Fruit fly (Drosophila melanogaster) whole organism, wandering third instar larva: Measurements from ENCODE around the gene CG32260.

ENCODE experiments used
- Abd-B ChIP-seq: fragments of >200 bp; optimal IDR thresholded peaks from 2 replicates; lab custom pipeline; 2017; ENCODE audit warnings: missing biosample characterization, missing genetic modification characterization
- CG32264 ChIP-seq: fragments of 200-800 bp; sonication (Bioruptor generic); optimal IDR thresholded peaks from 2 replicates; lab custom pipeline; 2016; ENCODE audit warnings: missing biosample characterization, missing genetic modification characterization
- CG9705 ChIP-seq: fragments of 200-800 bp; sonication (Bioruptor generic); optimal IDR thresholded peaks from 2 replicates; lab custom pipeline; 2018; ENCODE audit warnings: missing biosample characterization, mild to moderate bottlenecking, missing genetic modification characterization
- CrebA ChIP-seq: fragments of 200-800 bp; sonication (Bioruptor generic); optimal IDR thresholded peaks from 2 replicates; lab custom pipeline; 2016; ENCODE audit warnings: missing biosample characterization, mild to moderate bottlenecking, missing genetic modification characterization, borderline replicate concordance
- Dfd ChIP-seq: fragments of >200 bp; optimal IDR thresholded peaks from 2 replicates; lab custom pipeline; 2017; ENCODE audit warnings: missing biosample characterization, missing genetic modification characterization
- Dif ChIP-seq: fragments of 200-275, 200-300 bp; sonication (Bioruptor generic); optimal IDR thresholded peaks from 2 replicates; lab custom pipeline; 2018; ENCODE audit warnings: missing biosample characterization, missing genetic modification characterization; ENCODE audit not compliant: partially characterized antibody
- GATAd ChIP-seq: sonication (Bioruptor generic); optimal IDR thresholded peaks from 2 replicates; lab custom pipeline; 2016; ENCODE audit warnings: missing biosample characterization, missing genetic modification characterization
- HLH106 ChIP-seq: fragments of 200-800 bp; optimal IDR thresholded peaks from 3 replicates; lab custom pipeline; 2019; ENCODE audit warnings: missing biosample characterization, mild to moderate bottlenecking, missing genetic modification characterization, moderate library complexity
- Hnf4 ChIP-seq: fragments of 200-800 bp; sonication (Bioruptor generic); optimal IDR thresholded peaks from 2 replicates; lab custom pipeline; 2016; ENCODE audit warnings: missing biosample characterization, mild to moderate bottlenecking, missing genetic modification characterization
- Hr78 ChIP-seq: fragments of >200 bp; optimal IDR thresholded peaks from 2 replicates; lab custom pipeline; 2017; ENCODE audit warnings: missing biosample characterization, missing genetic modification characterization
- Hr83 ChIP-seq: fragments of 200-300 bp; sonication (Bioruptor generic); optimal IDR thresholded peaks from 2 replicates; lab custom pipeline; 2016; ENCODE audit warnings: missing biosample characterization, mild to moderate bottlenecking, missing genetic modification characterization, moderate library complexity; ENCODE audit not compliant: poor library complexity, severe bottlenecking
- Jra ChIP-seq: sonication (Bioruptor generic); optimal IDR thresholded peaks from 2 replicates; lab custom pipeline; 2016; ENCODE audit warnings: missing biosample characterization, missing genetic modification characterization
- Mio ChIP-seq: sonication (Bioruptor generic); optimal IDR thresholded peaks from 2 replicates; lab custom pipeline; 2016; ENCODE audit warnings: missing biosample characterization, missing genetic modification characterization
- Myc ChIP-seq: fragments of >200 bp; optimal IDR thresholded peaks from 2 replicates; lab custom pipeline; 2017
- N ChIP-seq: fragments of >200 bp; optimal IDR thresholded peaks from 2 replicates; lab custom pipeline; 2018; ENCODE audit warnings: missing biosample characterization, missing external identifiers, missing genetic modification characterization
- OdsH ChIP-seq: fragments of 200-800 bp; sonication (Bioruptor generic); optimal IDR thresholded peaks from 2 replicates; lab custom pipeline; 2016; ENCODE audit warnings: missing biosample characterization, mild to moderate bottlenecking, missing genetic modification characterization
- Rel ChIP-seq, 2 experiments: fragments of 200-800 bp; sonication (Bioruptor generic) in 1 of 2; optimal IDR thresholded peaks; 2 replicates in 1 of 2; 3 replicates in 1 of 2; lab custom pipeline; 2016 to 2019; ENCODE audit warnings: mild to moderate bottlenecking in 2 of 2, missing biosample characterization in 2 of 2, missing genetic modification characterization in 2 of 2, moderate library complexity in 1 of 2
- Sp1 ChIP-seq: fragments of 200-800 bp; sonication (Bioruptor generic); optimal IDR thresholded peaks from 3 replicates; lab custom pipeline; 2019; ENCODE audit warnings: missing biosample characterization, mild to moderate bottlenecking, missing genetic modification characterization, moderate library complexity
- Vsx2 ChIP-seq: fragments of 200-300, 225-300 bp; sonication (Bioruptor generic); optimal IDR thresholded peaks from 2 replicates; lab custom pipeline; 2018; ENCODE audit warnings: missing biosample characterization, missing genetic modification characterization; ENCODE audit not compliant: partially characterized antibody
- br ChIP-seq: fragments of 200-800 bp; sonication (Bioruptor generic); optimal IDR thresholded peaks from 2 replicates; lab custom pipeline; 2016; ENCODE audit warnings: missing biosample characterization, missing genetic modification characterization
- brk ChIP-seq: fragments of 200-800 bp; sonication (Bioruptor generic); optimal IDR thresholded peaks from 2 replicates; lab custom pipeline; 2016; ENCODE audit warnings: missing biosample characterization, mild to moderate bottlenecking, missing genetic modification characterization
- dl ChIP-seq, 2 experiments: fragments of 175-275, 200-275 bp in 1 of 2; fragments of 200-275 bp in 1 of 2; sonication (Bioruptor generic); optimal IDR thresholded peaks; lab custom pipeline; 2018; ENCODE audit warnings: mild to moderate bottlenecking in 2 of 2, missing biosample characterization in 2 of 2, missing genetic modification characterization in 2 of 2, moderate library complexity in 2 of 2; ENCODE audit not compliant: partially characterized antibody in 2 of 2, insufficient read depth in 1 of 2
- dmrt93B ChIP-seq: fragments of 200-800 bp; sonication (Bioruptor generic); optimal IDR thresholded peaks from 2 replicates; lab custom pipeline; 2018; ENCODE audit warnings: missing biosample characterization, mild to moderate bottlenecking, missing genetic modification characterization
- dsf ChIP-seq: sonication (Bioruptor generic); optimal IDR thresholded peaks from 2 replicates; lab custom pipeline; 2016; ENCODE audit warnings: missing biosample characterization, missing genetic modification characterization, borderline replicate concordance
- ey ChIP-seq: fragments of 200-800 bp; sonication (Bioruptor generic); optimal IDR thresholded peaks from 2 replicates; lab custom pipeline; 2016; ENCODE audit warnings: missing biosample characterization, missing genetic modification characterization
- foxo ChIP-seq, 2 experiments: fragments of 200-800 bp; sonication (Bioruptor generic); optimal IDR thresholded peaks; 2 replicates in 1 of 2; 3 replicates in 1 of 2; lab custom pipeline; 2016 to 2017; ENCODE audit warnings: missing biosample characterization in 2 of 2, missing genetic modification characterization in 2 of 2
- fru ChIP-seq: fragments of 200-800 bp; sonication (Bioruptor generic); optimal IDR thresholded peaks from 3 replicates; lab custom pipeline; 2016; ENCODE audit warnings: missing biosample characterization, mild to moderate bottlenecking, missing genetic modification characterization
- h ChIP-seq: fragments of 200-800 bp; sonication (Bioruptor generic); optimal IDR thresholded peaks from 3 replicates; lab custom pipeline; 2016; ENCODE audit warnings: missing biosample characterization, mild to moderate bottlenecking, missing genetic modification characterization
- jim ChIP-seq: fragments of 175-275, 200-325 bp; sonication (Bioruptor generic); optimal IDR thresholded peaks from 2 replicates; lab custom pipeline; 2016; ENCODE audit warnings: missing biosample characterization, mild to moderate bottlenecking, missing genetic modification characterization
- lola ChIP-seq: fragments of >200 bp; optimal IDR thresholded peaks from 2 replicates; lab custom pipeline; 2017; ENCODE audit warnings: missing biosample characterization, missing genetic modification characterization
- pan ChIP-seq: fragments of >200 bp; optimal IDR thresholded peaks from 2 replicates; lab custom pipeline; 2017
- psq ChIP-seq: fragments of 200-800 bp; sonication (Bioruptor generic); optimal IDR thresholded peaks from 3 replicates; lab custom pipeline; 2017; ENCODE audit warnings: missing biosample characterization, mild to moderate bottlenecking, missing genetic modification characterization, moderate library complexity
- rgr ChIP-seq: fragments of 200-800 bp; sonication (Bioruptor generic); optimal IDR thresholded peaks from 3 replicates; lab custom pipeline; 2016; ENCODE audit warnings: missing biosample characterization, mild to moderate bottlenecking, missing genetic modification characterization
- sage ChIP-seq: fragments of 200-800 bp; sonication (Bioruptor generic); optimal IDR thresholded peaks from 2 replicates; lab custom pipeline; 2016; ENCODE audit warnings: missing biosample characterization, mild to moderate bottlenecking, missing genetic modification characterization
- sv ChIP-seq: fragments of 200-800 bp; sonication (Bioruptor generic); optimal IDR thresholded peaks from 3 replicates; lab custom pipeline; 2016; ENCODE audit warnings: missing biosample characterization, missing genetic modification characterization
- tai ChIP-seq: sonication (Bioruptor generic); optimal IDR thresholded peaks from 2 replicates; lab custom pipeline; 2016; ENCODE audit warnings: missing biosample characterization, missing genetic modification characterization
- usp ChIP-seq: fragments of >200 bp; optimal IDR thresholded peaks from 2 replicates; lab custom pipeline; 2017; ENCODE audit warnings: missing biosample characterization, missing genetic modification characterization
- woc ChIP-seq: sonication (Bioruptor generic); optimal IDR thresholded peaks from 2 replicates; lab custom pipeline; 2016; ENCODE audit warnings: missing biosample characterization, mild to moderate bottlenecking, missing genetic modification characterization

Gene CG32260

dm6 chr3L:4145229-4145628 lies 3.1 kb downstream of the CG32260 start:
- TF ChIP-seq Rel (GFP tag; optimal IDR thresholded peaks at IDR 0.05; lab: Kevin White, UChicago) (no peak), Rel (tag; optimal IDR thresholded peaks at IDR 0.05; lab: Kevin White, UChicago) (peak; percentile 76), sage (GFP tag; lab: Kevin White, UChicago) (no peak), OdsH (GFP tag; lab: Kevin White, UChicago) (no peak), Hnf4 (GFP tag; lab: Kevin White, UChicago) (no peak)

dm6 chr3L:4148406-4148975 lies 6.3 kb downstream of the CG32260 start, which contains the start of gene CG1299:
Gene CG1299, plus strand, starts transcription at chr3L:4148696.
- TF ChIP-seq sage (GFP tag; lab: Kevin White, UChicago) (no peak), dmrt93B (GFP tag; lab: Kevin White, UChicago) (no peak), Dif (peak; percentile 35), Myc (lab: Kevin White, UChicago) (no peak), psq (GFP tag; lab: Kevin White, UChicago) (no peak), jim (GFP tag; lab: Kevin White, UChicago) (peak; percentile 13), tai (GFP tag; lab: Kevin White, UChicago) (no peak), OdsH (GFP tag; lab: Kevin White, UChicago) (no peak), Sp1 (GFP tag; lab: Kevin White, UChicago) (no peak), GATAd (no peak), ey (GFP tag; lab: Kevin White, UChicago) (no peak), h (peak; percentile 20), CG32264 (GFP tag; lab: Kevin White, UChicago) (no peak), brk (GFP tag; lab: Kevin White, UChicago) (no peak), dl (GFP tag; optimal IDR thresholded peaks at IDR 0.05; lab: Kevin White, UChicago; ENCODE audit: insufficient read depth in 1 of 2, partially characterized antibody in 2 of 2) (peak in 1 of 2 experiments; percentile 44), Dfd (GFP tag; lab: Kevin White, UChicago) (no peak), N (GFP tag; lab: Kevin White, UChicago) (no peak), Hr78 (GFP tag; lab: Kevin White, UChicago) (no peak), woc (GFP tag; lab: Kevin White, UChicago) (no peak), CrebA (GFP tag; lab: Kevin White, UChicago) (no peak), rgr (GFP tag; lab: Kevin White, UChicago) (no peak), HLH106 (tag; lab: Kevin White, UChicago) (no peak), lola (GFP tag; lab: Kevin White, UChicago) (no peak), CG9705 (GFP tag; lab: Kevin White, UChicago) (no peak), foxo (GFP tag; optimal IDR thresholded peaks at IDR 0.05; lab: Kevin White, UChicago) (no peak), Hnf4 (GFP tag; lab: Kevin White, UChicago) (no peak), sv (GFP tag; lab: Kevin White, UChicago) (no peak), Jra (GFP tag; lab: Kevin White, UChicago) (no peak), Vsx2 (peak; percentile 10), Hr83 (no peak), usp (GFP tag; lab: Kevin White, UChicago) (no peak), Abd-B (GFP tag; lab: Kevin White, UChicago) (no peak), pan (lab: Kevin White, UChicago) (no peak), Mio (GFP tag; lab: Kevin White, UChicago) (no peak), dsf (GFP tag; lab: Kevin White, UChicago) (no peak), fru (GFP tag; lab: Kevin White, UChicago) (peak; percentile 24), br (GFP tag; lab: Kevin White, UChicago) (peak; percentile 9), Rel (GFP tag; optimal IDR thresholded peaks at IDR 0.05; lab: Kevin White, UChicago) (no peak), Rel (tag; optimal IDR thresholded peaks at IDR 0.05; lab: Kevin White, UChicago) (peak; percentile 93)
